Worm (Caenorhabditis elegans) whole organism, L4/young adult: ENCODE measurements around the gene pptr-2.

ENCODE experiments used
- W03F9.2 ChIP-seq: fragments of 150-350 bp; optimal IDR thresholded peaks from 2 replicates; lab custom pipeline; 2014; ENCODE audit warnings: missing biosample characterization, missing genetic modification characterization
- him-1 ChIP-seq: sonication (generic microtip); optimal IDR thresholded peaks from 2 replicates; lab custom pipeline; 2016; ENCODE audit warnings: missing genotype, missing genetic modification reagents, missing genetic modification characterization, missing compliant biosample characterization

- TF ChIP-seq W03F9.2: no peak
- TF ChIP-seq him-1 (tag; lab: Kevin White, UChicago): no peak
Observed at ce11 chrV:11010768-11011167, 24.0 kb downstream of the pptr-2 start.
